Worm (Caenorhabditis elegans): ENCODE measurements around the gene F57C7.4.
A peak's percentile ranks its signal among the peaks of the same experiment; 100 is the strongest.

DNA sequence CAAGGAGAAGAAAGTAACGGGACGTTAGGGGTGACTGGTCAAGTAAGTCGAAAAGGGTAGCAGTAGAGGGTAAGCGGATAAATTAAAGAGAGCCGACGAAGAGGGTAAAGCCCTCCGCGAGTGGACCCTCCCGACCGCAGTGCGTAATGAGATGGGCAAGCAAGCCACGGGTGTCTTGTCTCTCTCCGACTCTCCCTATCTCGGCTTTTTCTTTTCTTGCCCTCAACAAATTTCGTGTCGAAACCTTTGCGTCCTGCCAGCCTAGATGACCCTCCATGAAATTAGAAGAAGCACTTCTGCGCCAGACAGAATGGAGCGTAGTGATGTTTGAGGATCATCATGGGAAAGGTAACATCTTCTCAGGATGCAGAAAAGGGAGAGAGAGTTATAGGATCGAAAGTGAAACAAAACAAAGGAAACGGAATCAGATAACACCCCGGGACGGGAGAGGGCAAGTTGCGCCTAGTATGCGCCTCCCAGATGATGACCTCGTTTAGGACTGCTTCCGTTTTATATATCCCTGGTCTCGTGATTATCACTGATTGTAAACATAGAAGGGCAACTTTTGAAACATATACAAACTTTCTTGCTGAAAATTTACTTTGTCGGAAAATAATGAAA, 4.5 kb upstream of the F57C7.4 start:
- TF ChIP-seq fos-1 (tag; optimal IDR thresholded peaks at IDR 0.05) (no peak), hmg-11 (tag; optimal IDR thresholded peaks at IDR 0.05) (no peak), nhr-28 (tag; optimal IDR thresholded peaks at IDR 0.05) (no peak), aly-2 (tag; optimal IDR thresholded peaks at IDR 0.05) (no peak), ceh-9 (tag; optimal IDR thresholded peaks at IDR 0.05) (no peak), fkh-10 (GFP tag; optimal IDR thresholded peaks at IDR 0.05) (no peak), nhr-77 (tag; optimal IDR thresholded peaks at IDR 0.05) (no peak), unc-39 (tag; optimal IDR thresholded peaks at IDR 0.05) (no peak), pqm-1 (tag; optimal IDR thresholded peaks at IDR 0.05) (no peak), mdl-1 (tag; optimal IDR thresholded peaks at IDR 0.05) (no peak), nhr-25 (tag; optimal IDR thresholded peaks at IDR 0.05) (no peak), egl-5 (tag; optimal IDR thresholded peaks at IDR 0.05) (no peak), lin-15B (tag; optimal IDR thresholded peaks at IDR 0.05) (no peak), lin-39 (tag; optimal IDR thresholded peaks at IDR 0.05) (peak; percentile 55)
